Worm (Caenorhabditis elegans): ENCODE data around the gene Y41D4B.1.

Gene Y41D4B.1

ce11 chrIV:1711029-1711489 lies 38.6 kb downstream of the Y41D4B.1 start, which contains the start of gene rpi-2:
rpi-2 (plus strand) TSS chrIV:1711262.
- TF ChIP-seq ets-7 (tag; optimal IDR thresholded peaks at IDR 0.05) (peak; percentile 41), scrt-1 (GFP tag; IDR thresholded peaks at IDR 0.05) (0 out of 2 replicates have a peak, but pooled peaks have one; percentile 40), aly-1 (tag; optimal IDR thresholded peaks at IDR 0.05) (no peak)

- TF ChIP-seq pes-1 (GFP tag; IDR thresholded peaks at IDR 0.05), result no peak
These were observed 41.1 kb downstream of the Y41D4B.1 start for ce11 chrIV:1713618-1714017.

- TF ChIP-seq F13C5.2 (tag; optimal IDR thresholded peaks at IDR 0.05), result no peak
- no peak for TF ChIP-seq flt-1 (GFP tag; IDR thresholded peaks at IDR 0.05)
- no peak for TF ChIP-seq tra-4 (tag; optimal IDR thresholded peaks at IDR 0.05)
- no peak for TF ChIP-seq ceh-13 (GFP tag; optimal IDR thresholded peaks at IDR 0.05)
- TF ChIP-seq aly-1 (tag; optimal IDR thresholded peaks at IDR 0.05), result no peak
- TF ChIP-seq hnd-1 (tag; optimal IDR thresholded peaks at IDR 0.05), result no peak
- TF ChIP-seq tbx-37 (GFP tag; conservative IDR thresholded peaks at IDR 0.05), result no peak
- no peak for TF ChIP-seq ama-1 (optimal IDR thresholded peaks at IDR 0.05)
- no peak for TF ChIP-seq B0310.2 (tag; optimal IDR thresholded peaks at IDR 0.05)
- TF ChIP-seq pes-1 (GFP tag; IDR thresholded peaks at IDR 0.05), result no peak
- no peak for TF ChIP-seq sea-1 (GFP tag; conservative IDR thresholded peaks at IDR 0.05)
- no peak for TF ChIP-seq scrt-1 (GFP tag; IDR thresholded peaks at IDR 0.05)
- TF ChIP-seq ets-7 (tag; optimal IDR thresholded peaks at IDR 0.05), result no peak
- TF ChIP-seq hmbx-1 (tag; optimal IDR thresholded peaks at IDR 0.05), result no peak
- no peak for TF ChIP-seq hmg-4 (GFP tag; optimal IDR thresholded peaks at IDR 0.05)
- TF ChIP-seq ceh-36 (tag; optimal IDR thresholded peaks at IDR 0.05), result no peak
- no peak for TF ChIP-seq tbx-11 (GFP tag; IDR thresholded peaks at IDR 0.05)
These were observed 43.2 kb downstream of the Y41D4B.1 start for ce11 chrIV:1715705-1716104.

DNA sequence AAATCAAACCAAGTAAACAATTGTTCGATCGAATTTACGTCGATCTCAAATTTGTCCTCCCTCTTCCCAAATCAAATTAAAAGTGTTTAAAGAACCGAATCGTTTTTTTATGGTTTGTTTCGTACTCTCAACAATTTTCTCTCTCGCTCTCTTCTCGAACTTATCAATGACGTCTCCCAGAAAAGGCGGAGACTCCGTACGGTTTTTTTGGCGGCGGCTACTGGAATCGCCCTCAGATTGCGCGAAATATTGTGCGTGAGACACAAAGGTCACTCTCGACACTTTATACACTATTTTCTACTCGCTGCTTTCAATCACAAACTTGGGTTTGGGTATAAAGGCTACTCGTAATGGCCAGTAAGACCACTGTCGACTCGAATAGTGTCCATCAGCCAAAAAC lies 48.0 kb downstream of the Y41D4B.1 start, which contains the start of gene epic-2:
epic-2 (plus strand) TSS at position 317 of the 400 bp plus-strand sequence.
- TF ChIP-seq flt-1 (GFP tag; IDR thresholded peaks at IDR 0.05), result no peak
- no peak for TF ChIP-seq ceh-36 (tag; optimal IDR thresholded peaks at IDR 0.05)
- no peak for TF ChIP-seq sea-1 (GFP tag; conservative IDR thresholded peaks at IDR 0.05)
- no peak for TF ChIP-seq ama-1 (optimal IDR thresholded peaks at IDR 0.05)
- TF ChIP-seq hmbx-1 (tag; optimal IDR thresholded peaks at IDR 0.05), result no peak
- no peak for TF ChIP-seq hnd-1 (tag; optimal IDR thresholded peaks at IDR 0.05)
- TF ChIP-seq B0310.2 (tag; optimal IDR thresholded peaks at IDR 0.05), result no peak
- TF ChIP-seq ceh-13 (GFP tag; optimal IDR thresholded peaks at IDR 0.05), result no peak
- TF ChIP-seq tbx-37 (GFP tag; conservative IDR thresholded peaks at IDR 0.05), result no peak
- no peak for TF ChIP-seq tbx-11 (GFP tag; IDR thresholded peaks at IDR 0.05)

ce11 chrIV:1721610-1722009 lies 49.1 kb downstream of the Y41D4B.1 start:
- TF ChIP-seq sea-1 (GFP tag; conservative IDR thresholded peaks at IDR 0.05), result no peak
- no peak for TF ChIP-seq hmbx-1 (tag; optimal IDR thresholded peaks at IDR 0.05)
- TF ChIP-seq flt-1 (GFP tag; IDR thresholded peaks at IDR 0.05), result peak; percentile 43; the same call in 1 of the 2 replicates

ce11 chrIV:1722463-1722862 lies 50.0 kb downstream of the Y41D4B.1 start:
- TF ChIP-seq pes-1 (GFP tag; IDR thresholded peaks at IDR 0.05), result peak; percentile 48; the same call in 1 of the 2 replicates

ce11 chrIV:1722953-1723352 lies 50.5 kb downstream of the Y41D4B.1 start:
- TF ChIP-seq hnd-1 (tag; optimal IDR thresholded peaks at IDR 0.05), result no peak
- no peak for TF ChIP-seq F13C5.2 (tag; optimal IDR thresholded peaks at IDR 0.05)
- TF ChIP-seq hmg-4 (GFP tag; optimal IDR thresholded peaks at IDR 0.05), result no peak
- TF ChIP-seq sea-1 (GFP tag; conservative IDR thresholded peaks at IDR 0.05), result no peak
- TF ChIP-seq hmbx-1 (tag; optimal IDR thresholded peaks at IDR 0.05), result no peak
- TF ChIP-seq ceh-36 (tag; optimal IDR thresholded peaks at IDR 0.05), result no peak
- no peak for TF ChIP-seq aly-1 (tag; optimal IDR thresholded peaks at IDR 0.05)
- no peak for TF ChIP-seq ets-7 (tag; optimal IDR thresholded peaks at IDR 0.05)
- no peak for TF ChIP-seq flt-1 (GFP tag; IDR thresholded peaks at IDR 0.05)

- TF ChIP-seq tbx-37 (GFP tag; conservative IDR thresholded peaks at IDR 0.05) (no peak), flt-1 (GFP tag; IDR thresholded peaks at IDR 0.05) (no peak), tbx-11 (GFP tag; IDR thresholded peaks at IDR 0.05) (no peak), hmg-4 (GFP tag; optimal IDR thresholded peaks at IDR 0.05) (no peak), sea-1 (GFP tag; conservative IDR thresholded peaks at IDR 0.05) (no peak), tra-4 (tag; optimal IDR thresholded peaks at IDR 0.05) (no peak), ceh-36 (tag; optimal IDR thresholded peaks at IDR 0.05) (no peak), F13C5.2 (tag; optimal IDR thresholded peaks at IDR 0.05) (no peak), ceh-13 (GFP tag; optimal IDR thresholded peaks at IDR 0.05) (no peak), hmbx-1 (tag; optimal IDR thresholded peaks at IDR 0.05) (no peak), hnd-1 (tag; optimal IDR thresholded peaks at IDR 0.05) (no peak), scrt-1 (GFP tag; IDR thresholded peaks at IDR 0.05) (no peak)
These were observed 51.8 kb downstream of the Y41D4B.1 start, which contains the start of gene epic-3 for ce11 chrIV:1724283-1724682. epic-3 (minus strand) TSS chrIV:1724383.

DNA sequence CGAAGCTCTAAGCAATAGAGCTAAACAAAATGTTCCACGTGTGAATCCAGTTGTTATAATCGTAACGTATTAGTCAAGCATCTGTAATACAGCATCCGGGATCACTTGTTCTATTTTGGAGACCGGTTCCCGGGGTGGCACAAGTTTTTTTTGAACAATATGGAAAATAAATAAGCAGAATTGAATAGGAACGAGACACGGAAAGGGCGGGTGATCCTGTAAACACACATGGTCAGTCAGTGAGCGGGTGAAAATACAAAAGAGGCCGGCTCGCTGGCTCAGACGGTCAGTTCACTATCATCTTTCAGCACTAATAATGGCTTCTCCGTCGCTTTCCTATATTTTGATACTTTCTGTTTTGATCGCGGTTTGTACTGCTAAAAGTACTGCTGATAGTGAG lies 53.4 kb downstream of the Y41D4B.1 start, which contains the start of gene K08D12.8:
K08D12.8 (plus strand) TSS at position 301 of the 400 bp plus-strand sequence.
- no peak for TF ChIP-seq sea-1 (GFP tag; conservative IDR thresholded peaks at IDR 0.05)
- TF ChIP-seq tbx-37 (GFP tag; conservative IDR thresholded peaks at IDR 0.05), result no peak
- no peak for TF ChIP-seq hmbx-1 (tag; optimal IDR thresholded peaks at IDR 0.05)
- TF ChIP-seq ceh-13 (GFP tag; optimal IDR thresholded peaks at IDR 0.05), result no peak
- TF ChIP-seq flt-1 (GFP tag; IDR thresholded peaks at IDR 0.05), result no peak
- TF ChIP-seq ets-7 (tag; optimal IDR thresholded peaks at IDR 0.05), result no peak
- no peak for TF ChIP-seq ama-1 (optimal IDR thresholded peaks at IDR 0.05)
- no peak for TF ChIP-seq tbx-11 (GFP tag; IDR thresholded peaks at IDR 0.05)
- TF ChIP-seq pes-1 (GFP tag; IDR thresholded peaks at IDR 0.05), result no peak
- TF ChIP-seq tra-4 (tag; optimal IDR thresholded peaks at IDR 0.05), result no peak
- no peak for TF ChIP-seq F13C5.2 (tag; optimal IDR thresholded peaks at IDR 0.05)
- TF ChIP-seq scrt-1 (GFP tag; IDR thresholded peaks at IDR 0.05), result no peak
- TF ChIP-seq hnd-1 (tag; optimal IDR thresholded peaks at IDR 0.05), result no peak
- no peak for TF ChIP-seq B0310.2 (tag; optimal IDR thresholded peaks at IDR 0.05)
- TF ChIP-seq aly-1 (tag; optimal IDR thresholded peaks at IDR 0.05), result no peak
- TF ChIP-seq ceh-36 (tag; optimal IDR thresholded peaks at IDR 0.05), result no peak
- no peak for TF ChIP-seq hmg-4 (GFP tag; optimal IDR thresholded peaks at IDR 0.05)
